Worm (Caenorhabditis elegans): ENCODE results near the gene snx-1.

DNA sequence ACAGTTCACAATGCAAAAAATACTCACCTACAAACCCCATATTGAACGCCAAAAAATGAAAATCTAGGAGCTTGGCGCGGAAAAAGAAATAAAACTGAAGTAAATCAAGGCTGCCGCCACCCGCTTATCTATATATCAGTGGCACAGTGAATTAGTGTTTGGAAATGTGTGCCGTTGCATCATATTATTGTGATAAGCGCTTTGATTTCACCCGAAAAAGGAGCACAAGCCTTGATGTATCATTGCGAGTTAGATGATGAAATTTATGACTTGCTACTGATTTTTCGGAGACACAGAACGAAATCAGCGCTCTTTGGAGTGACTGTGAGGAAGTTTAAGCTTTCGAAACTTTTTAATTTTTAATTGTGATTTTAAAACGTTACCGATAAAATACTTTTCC lies 19.7 kb downstream of the snx-1 start, which contains the start of the genes R193.2 and R193.6:
- TF ChIP-seq B0310.2 (tag; optimal IDR thresholded peaks at IDR 0.05) (no peak), ets-7 (tag; optimal IDR thresholded peaks at IDR 0.05) (no peak), ama-1 (optimal IDR thresholded peaks at IDR 0.05) (no peak)
